Fruit fly (Drosophila melanogaster) whole organism, pupa: Measurements from ENCODE around the gene Ae2.

ENCODE experiments used
- CG12605 ChIP-seq: fragments of 200-800 bp; sonication (Bioruptor generic); IDR thresholded peaks from 2 replicates; pipeline ENCODE4 v1.3.6; 2022; ENCODE audit warnings: missing biosample characterization, missing genetic modification characterization
- CG13204 ChIP-seq: fragments of 200-800 bp; sonication (Bioruptor generic); optimal IDR thresholded peaks from 2 replicates; lab custom pipeline; 2018; ENCODE audit warnings: missing biosample characterization, mild to moderate bottlenecking, missing genetic modification characterization, moderate library complexity
- CG17806 ChIP-seq: fragments of 200-800 bp; sonication (Bioruptor generic); optimal IDR thresholded peaks from 2 replicates; lab custom pipeline; 2018; ENCODE audit warnings: missing biosample characterization, mild to moderate bottlenecking, missing genetic modification characterization, moderate library complexity
- CG8301 ChIP-seq: fragments of 200-800 bp; sonication (Bioruptor generic); optimal IDR thresholded peaks from 2 replicates; lab custom pipeline; 2018; ENCODE audit warnings: missing biosample characterization, mild to moderate bottlenecking, missing genetic modification characterization
- fd96Ca ChIP-seq: fragments of 200-800 bp; sonication (Bioruptor generic); IDR thresholded peaks from 3 replicates; pipeline ENCODE4 v1.3.6; 2022; ENCODE audit warnings: missing biosample characterization, missing genetic modification characterization

DNA sequence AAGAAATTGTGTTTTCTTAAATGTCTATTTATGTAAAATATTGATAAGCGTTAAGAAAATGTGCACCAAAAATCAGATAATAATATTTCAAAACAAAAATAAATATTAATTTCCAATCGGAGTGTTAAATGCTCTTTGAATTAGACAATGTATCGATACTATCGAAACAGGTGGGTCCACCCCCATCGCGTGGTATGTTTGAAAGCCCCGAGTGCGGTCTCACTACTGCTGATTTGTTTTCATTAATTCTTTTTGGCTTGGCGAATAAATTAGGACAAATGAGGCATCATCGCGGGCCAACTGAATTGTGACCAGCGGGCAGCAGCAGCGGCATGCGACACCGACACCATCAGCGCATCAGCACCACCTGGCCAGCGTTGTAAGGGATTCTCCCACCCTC, 36.6 kb upstream of the Ae2 start, which contains the start of gene Naa60:
- no peak for TF ChIP-seq CG8301 (tag; lab: Kevin White, UChicago)
- no peak for TF ChIP-seq CG12605
- TF ChIP-seq CG13204, result no peak
- TF ChIP-seq fd96Ca (GFP tag; lab: Robert Waterston, UW), result no peak
- TF ChIP-seq CG17806, result no peak
